Fruit fly (Drosophila melanogaster) whole organism, wandering third instar larva: ENCODE measurements around the gene Art9.
A peak's percentile ranks its signal among the peaks of the same experiment; 100 is the strongest.

Source experiments
- Abd-B ChIP-seq: fragments of >200 bp; optimal IDR thresholded peaks from 2 replicates; lab custom pipeline; 2017; ENCODE audit warnings: missing biosample characterization, missing genetic modification characterization
- CG32264 ChIP-seq: fragments of 200-800 bp; sonication (Bioruptor generic); optimal IDR thresholded peaks from 2 replicates; lab custom pipeline; 2016; ENCODE audit warnings: missing biosample characterization, missing genetic modification characterization
- CG9705 ChIP-seq: fragments of 200-800 bp; sonication (Bioruptor generic); optimal IDR thresholded peaks from 2 replicates; lab custom pipeline; 2018; ENCODE audit warnings: missing biosample characterization, mild to moderate bottlenecking, missing genetic modification characterization
- Dfd ChIP-seq: fragments of >200 bp; optimal IDR thresholded peaks from 2 replicates; lab custom pipeline; 2017; ENCODE audit warnings: missing biosample characterization, missing genetic modification characterization
- Dif ChIP-seq: fragments of 200-275, 200-300 bp; sonication (Bioruptor generic); optimal IDR thresholded peaks from 2 replicates; lab custom pipeline; 2018; ENCODE audit warnings: missing biosample characterization, missing genetic modification characterization; ENCODE audit not compliant: partially characterized antibody
- GATAd ChIP-seq: sonication (Bioruptor generic); optimal IDR thresholded peaks from 2 replicates; lab custom pipeline; 2016; ENCODE audit warnings: missing biosample characterization, missing genetic modification characterization
- HLH106 ChIP-seq: fragments of 200-800 bp; optimal IDR thresholded peaks from 3 replicates; lab custom pipeline; 2019; ENCODE audit warnings: missing biosample characterization, mild to moderate bottlenecking, missing genetic modification characterization, moderate library complexity
- Hnf4 ChIP-seq: fragments of 200-800 bp; sonication (Bioruptor generic); optimal IDR thresholded peaks from 2 replicates; lab custom pipeline; 2016; ENCODE audit warnings: missing biosample characterization, mild to moderate bottlenecking, missing genetic modification characterization
- Hr78 ChIP-seq: fragments of >200 bp; optimal IDR thresholded peaks from 2 replicates; lab custom pipeline; 2017; ENCODE audit warnings: missing biosample characterization, missing genetic modification characterization
- Hr83 ChIP-seq: fragments of 200-300 bp; sonication (Bioruptor generic); optimal IDR thresholded peaks from 2 replicates; lab custom pipeline; 2016; ENCODE audit warnings: missing biosample characterization, mild to moderate bottlenecking, missing genetic modification characterization, moderate library complexity; ENCODE audit not compliant: poor library complexity, severe bottlenecking
- Jra ChIP-seq: sonication (Bioruptor generic); optimal IDR thresholded peaks from 2 replicates; lab custom pipeline; 2016; ENCODE audit warnings: missing biosample characterization, missing genetic modification characterization
- Mio ChIP-seq: sonication (Bioruptor generic); optimal IDR thresholded peaks from 2 replicates; lab custom pipeline; 2016; ENCODE audit warnings: missing biosample characterization, missing genetic modification characterization
- Myc ChIP-seq: fragments of >200 bp; optimal IDR thresholded peaks from 2 replicates; lab custom pipeline; 2017
- N ChIP-seq: fragments of >200 bp; optimal IDR thresholded peaks from 2 replicates; lab custom pipeline; 2018; ENCODE audit warnings: missing biosample characterization, missing external identifiers, missing genetic modification characterization
- OdsH ChIP-seq: fragments of 200-800 bp; sonication (Bioruptor generic); optimal IDR thresholded peaks from 2 replicates; lab custom pipeline; 2016; ENCODE audit warnings: missing biosample characterization, mild to moderate bottlenecking, missing genetic modification characterization
- Rel ChIP-seq, 2 experiments: fragments of 200-800 bp; sonication (Bioruptor generic) in 1 of 2; optimal IDR thresholded peaks; 2 replicates in 1 of 2; 3 replicates in 1 of 2; lab custom pipeline; 2016 to 2019; ENCODE audit warnings: mild to moderate bottlenecking in 2 of 2, missing biosample characterization in 2 of 2, missing genetic modification characterization in 2 of 2, moderate library complexity in 1 of 2
- Sp1 ChIP-seq: fragments of 200-800 bp; sonication (Bioruptor generic); optimal IDR thresholded peaks from 3 replicates; lab custom pipeline; 2019; ENCODE audit warnings: missing biosample characterization, mild to moderate bottlenecking, missing genetic modification characterization, moderate library complexity
- Vsx2 ChIP-seq: fragments of 200-300, 225-300 bp; sonication (Bioruptor generic); optimal IDR thresholded peaks from 2 replicates; lab custom pipeline; 2018; ENCODE audit warnings: missing biosample characterization, missing genetic modification characterization; ENCODE audit not compliant: partially characterized antibody
- br ChIP-seq: fragments of 200-800 bp; sonication (Bioruptor generic); optimal IDR thresholded peaks from 2 replicates; lab custom pipeline; 2016; ENCODE audit warnings: missing biosample characterization, missing genetic modification characterization
- brk ChIP-seq: fragments of 200-800 bp; sonication (Bioruptor generic); optimal IDR thresholded peaks from 2 replicates; lab custom pipeline; 2016; ENCODE audit warnings: missing biosample characterization, mild to moderate bottlenecking, missing genetic modification characterization
- dl ChIP-seq, 2 experiments: fragments of 175-275, 200-275 bp in 1 of 2; fragments of 200-275 bp in 1 of 2; sonication (Bioruptor generic); optimal IDR thresholded peaks; lab custom pipeline; 2018; ENCODE audit warnings: mild to moderate bottlenecking in 2 of 2, missing biosample characterization in 2 of 2, missing genetic modification characterization in 2 of 2, moderate library complexity in 2 of 2; ENCODE audit not compliant: partially characterized antibody in 2 of 2, insufficient read depth in 1 of 2
- dmrt93B ChIP-seq: fragments of 200-800 bp; sonication (Bioruptor generic); optimal IDR thresholded peaks from 2 replicates; lab custom pipeline; 2018; ENCODE audit warnings: missing biosample characterization, mild to moderate bottlenecking, missing genetic modification characterization
- dsf ChIP-seq: sonication (Bioruptor generic); optimal IDR thresholded peaks from 2 replicates; lab custom pipeline; 2016; ENCODE audit warnings: missing biosample characterization, missing genetic modification characterization, borderline replicate concordance
- ey ChIP-seq: fragments of 200-800 bp; sonication (Bioruptor generic); optimal IDR thresholded peaks from 2 replicates; lab custom pipeline; 2016; ENCODE audit warnings: missing biosample characterization, missing genetic modification characterization
- foxo ChIP-seq, 2 experiments: fragments of 200-800 bp; sonication (Bioruptor generic); optimal IDR thresholded peaks; 2 replicates in 1 of 2; 3 replicates in 1 of 2; lab custom pipeline; 2016 to 2017; ENCODE audit warnings: missing biosample characterization in 2 of 2, missing genetic modification characterization in 2 of 2
- fru ChIP-seq: fragments of 200-800 bp; sonication (Bioruptor generic); optimal IDR thresholded peaks from 3 replicates; lab custom pipeline; 2016; ENCODE audit warnings: missing biosample characterization, mild to moderate bottlenecking, missing genetic modification characterization
- h ChIP-seq: fragments of 200-800 bp; sonication (Bioruptor generic); optimal IDR thresholded peaks from 3 replicates; lab custom pipeline; 2016; ENCODE audit warnings: missing biosample characterization, mild to moderate bottlenecking, missing genetic modification characterization
- jim ChIP-seq: fragments of 175-275, 200-325 bp; sonication (Bioruptor generic); optimal IDR thresholded peaks from 2 replicates; lab custom pipeline; 2016; ENCODE audit warnings: missing biosample characterization, mild to moderate bottlenecking, missing genetic modification characterization
- psq ChIP-seq: fragments of 200-800 bp; sonication (Bioruptor generic); optimal IDR thresholded peaks from 3 replicates; lab custom pipeline; 2017; ENCODE audit warnings: missing biosample characterization, mild to moderate bottlenecking, missing genetic modification characterization, moderate library complexity
- rgr ChIP-seq: fragments of 200-800 bp; sonication (Bioruptor generic); optimal IDR thresholded peaks from 3 replicates; lab custom pipeline; 2016; ENCODE audit warnings: missing biosample characterization, mild to moderate bottlenecking, missing genetic modification characterization
- sage ChIP-seq: fragments of 200-800 bp; sonication (Bioruptor generic); optimal IDR thresholded peaks from 2 replicates; lab custom pipeline; 2016; ENCODE audit warnings: missing biosample characterization, mild to moderate bottlenecking, missing genetic modification characterization
- tai ChIP-seq: sonication (Bioruptor generic); optimal IDR thresholded peaks from 2 replicates; lab custom pipeline; 2016; ENCODE audit warnings: missing biosample characterization, missing genetic modification characterization
- usp ChIP-seq: fragments of >200 bp; optimal IDR thresholded peaks from 2 replicates; lab custom pipeline; 2017; ENCODE audit warnings: missing biosample characterization, missing genetic modification characterization
- woc ChIP-seq: sonication (Bioruptor generic); optimal IDR thresholded peaks from 2 replicates; lab custom pipeline; 2016; ENCODE audit warnings: missing biosample characterization, mild to moderate bottlenecking, missing genetic modification characterization

The Art9 gene

dm6 chr3R:13933966-13934365 is 9.3 kb downstream of the Art9 start:
- TF ChIP-seq Dfd (peak; percentile 61), Rel (GFP tag; optimal IDR thresholded peaks at IDR 0.05; lab: Kevin White, UChicago) (no peak), Rel (tag; optimal IDR thresholded peaks at IDR 0.05; lab: Kevin White, UChicago) (no peak)
- TF ChIP-seq, all 38 proteins: peak for 1

dm6 chr3R:13931813-13932212 is 11.4 kb downstream of the Art9 start:
- TF ChIP-seq foxo (GFP tag; optimal IDR thresholded peaks at IDR 0.05; lab: Kevin White, UChicago) (peak in 1 of 2 experiments; percentile 50), woc (GFP tag; lab: Kevin White, UChicago) (peak; percentile 25), Dif (GFP tag; lab: Kevin White, UChicago) (no peak), CG32264 (no peak), tai (no peak), OdsH (GFP tag; lab: Kevin White, UChicago) (peak; percentile 44), fru (GFP tag; lab: Kevin White, UChicago) (peak; percentile 36), Sp1 (GFP tag; lab: Kevin White, UChicago) (peak; percentile 54), ey (peak; percentile 59), h (peak; percentile 63), Rel (GFP tag; optimal IDR thresholded peaks at IDR 0.05; lab: Kevin White, UChicago) (no peak), Rel (tag; optimal IDR thresholded peaks at IDR 0.05; lab: Kevin White, UChicago) (no peak), HLH106 (tag; lab: Kevin White, UChicago) (peak; percentile 21), usp (GFP tag; lab: Kevin White, UChicago) (no peak), brk (peak; percentile 39), Dfd (no peak), GATAd (GFP tag; lab: Kevin White, UChicago) (no peak), N (GFP tag; lab: Kevin White, UChicago) (no peak), Hnf4 (GFP tag; lab: Kevin White, UChicago) (peak; percentile 45), CG9705 (GFP tag; lab: Kevin White, UChicago) (no peak), psq (GFP tag; lab: Kevin White, UChicago) (peak; percentile 56), br (GFP tag; lab: Kevin White, UChicago) (peak; percentile 38), Mio (GFP tag; lab: Kevin White, UChicago) (no peak), rgr (GFP tag; lab: Kevin White, UChicago) (peak; percentile 64), Jra (GFP tag; lab: Kevin White, UChicago) (no peak), dsf (GFP tag; lab: Kevin White, UChicago) (no peak), Abd-B (GFP tag; lab: Kevin White, UChicago) (no peak), Hr78 (GFP tag; lab: Kevin White, UChicago) (no peak), Myc (lab: Kevin White, UChicago) (no peak)

- TF ChIP-seq Sp1 (GFP tag; lab: Kevin White, UChicago) (no peak), jim (GFP tag; lab: Kevin White, UChicago) (no peak), Jra (GFP tag; lab: Kevin White, UChicago) (no peak), Hnf4 (GFP tag; lab: Kevin White, UChicago) (no peak), CG9705 (GFP tag; lab: Kevin White, UChicago) (no peak), rgr (GFP tag; lab: Kevin White, UChicago) (no peak)
Observed at dm6 chr3R:13930252-13930651, 13.0 kb downstream of the Art9 start.

dm6 chr3R:13927543-13927942 is 15.7 kb downstream of the Art9 start:
- TF ChIP-seq h (no peak), OdsH (GFP tag; lab: Kevin White, UChicago) (no peak)

- TF ChIP-seq ey (no peak), Myc (lab: Kevin White, UChicago) (no peak), CG32264 (no peak)
Observed at dm6 chr3R:13923626-13924025, 19.6 kb downstream of the Art9 start.

- TF ChIP-seq HLH106 (tag; lab: Kevin White, UChicago) (peak; percentile 82), rgr (GFP tag; lab: Kevin White, UChicago) (peak; percentile 77), Jra (GFP tag; lab: Kevin White, UChicago) (peak; percentile 31), CG9705 (GFP tag; lab: Kevin White, UChicago) (peak; percentile 83), foxo (GFP tag; optimal IDR thresholded peaks at IDR 0.05; lab: Kevin White, UChicago) (peak in 1 of 2 experiments; percentile 81), br (GFP tag; lab: Kevin White, UChicago) (peak; percentile 66), tai (peak; percentile 64), OdsH (GFP tag; lab: Kevin White, UChicago) (peak; percentile 84), fru (GFP tag; lab: Kevin White, UChicago) (peak; percentile 77), Rel (GFP tag; optimal IDR thresholded peaks at IDR 0.05; lab: Kevin White, UChicago) (no peak), Rel (tag; optimal IDR thresholded peaks at IDR 0.05; lab: Kevin White, UChicago) (peak; percentile 52), Mio (GFP tag; lab: Kevin White, UChicago) (no peak), Sp1 (GFP tag; lab: Kevin White, UChicago) (peak; percentile 80), ey (peak; percentile 87), dmrt93B (GFP tag; lab: Kevin White, UChicago) (peak; percentile 76), h (peak; percentile 89), Dfd (no peak), dl (GFP tag; optimal IDR thresholded peaks at IDR 0.05; lab: Kevin White, UChicago; ENCODE audit: insufficient read depth in 1 of 2, partially characterized antibody in 2 of 2) (no peak), N (GFP tag; lab: Kevin White, UChicago) (no peak), woc (GFP tag; lab: Kevin White, UChicago) (peak; percentile 77), GATAd (GFP tag; lab: Kevin White, UChicago) (no peak), sage (GFP tag; lab: Kevin White, UChicago) (peak; percentile 80), Hr83 (GFP tag; lab: Kevin White, UChicago) (no peak), Vsx2 (GFP tag; lab: Kevin White, UChicago) (no peak)
Observed at dm6 chr3R:13921806-13922515, 21.3 kb downstream of the Art9 start.
